Worm (Caenorhabditis elegans) whole organism, L2 larva: Measurements from ENCODE around the gene C14C11.2.

Experiments used
- C34F6.9 ChIP-seq: fragments of 150-350 bp; optimal IDR thresholded peaks from 2 replicates; lab custom pipeline; 2014; ENCODE audit warnings: missing biosample characterization, missing genetic modification characterization
- F13H6.1 ChIP-seq: sonication (generic microtip); optimal IDR thresholded peaks from 2 replicates; lab custom pipeline; 2016; ENCODE audit warnings: missing genetic modification characterization, missing compliant biosample characterization
- Y55F3AM.14 ChIP-seq: fragments of 200-800 bp; sonication (Bioruptor generic); optimal IDR thresholded peaks from 2 replicates; lab custom pipeline; 2018; ENCODE audit warnings: mild to moderate bottlenecking, missing genetic modification characterization, missing compliant biosample characterization
- alr-1 ChIP-seq: fragments of 150-350 bp; optimal IDR thresholded peaks from 2 replicates; lab custom pipeline; 2014; ENCODE audit warnings: missing biosample characterization, missing genetic modification characterization
- aly-2 ChIP-seq: fragments of 150-350 bp; optimal IDR thresholded peaks from 2 replicates; lab custom pipeline; 2014; ENCODE audit warnings: missing biosample characterization, missing genetic modification characterization
- ama-1 ChIP-seq: fragments of 150-350 bp; optimal IDR thresholded peaks from 2 replicates; lab custom pipeline; 2018; ENCODE audit warnings: inconsistent platforms
- blmp-1 ChIP-seq: sonication (generic microtip); optimal IDR thresholded peaks from 2 replicates; lab custom pipeline; 2017; ENCODE audit warnings: missing genetic modification characterization, mild to moderate bottlenecking, missing compliant biosample characterization, antibody characterized with exemption, moderate library complexity; ENCODE audit not compliant: insufficient read depth
- ceh-16 ChIP-seq: fragments of 150-350 bp; optimal IDR thresholded peaks from 2 replicates; lab custom pipeline; 2014; ENCODE audit warnings: missing biosample characterization, missing genetic modification characterization
- crh-2 ChIP-seq: sonication (generic microtip); optimal IDR thresholded peaks from 2 replicates; lab custom pipeline; 2017; ENCODE audit warnings: missing biosample characterization, missing genetic modification characterization
- dmd-4 ChIP-seq: sonication (generic microtip); optimal IDR thresholded peaks from 2 replicates; lab custom pipeline; 2017; ENCODE audit warnings: missing biosample characterization, missing genetic modification characterization
- egl-27 ChIP-seq: sonication (generic microtip); optimal IDR thresholded peaks from 3 replicates; lab custom pipeline; 2017; ENCODE audit warnings: missing biosample characterization, missing genetic modification reagents, missing genetic modification characterization
- elt-1 ChIP-seq: fragments of 150-350 bp; optimal IDR thresholded peaks from 2 replicates; lab custom pipeline; 2014; ENCODE audit warnings: missing biosample characterization, missing genetic modification characterization
- fos-1 ChIP-seq: fragments of 150-350 bp; optimal IDR thresholded peaks from 2 replicates; lab custom pipeline; 2014; ENCODE audit warnings: missing biosample characterization, missing genetic modification characterization
- gmeb-1 ChIP-seq: fragments of 150-350 bp; optimal IDR thresholded peaks from 2 replicates; lab custom pipeline; 2014; ENCODE audit warnings: missing biosample characterization, missing genetic modification characterization
- lin-11 ChIP-seq: fragments of 150-350 bp; sonication (generic microtip); optimal IDR thresholded peaks from 2 replicates; lab custom pipeline; 2014; ENCODE audit warnings: missing biosample characterization, missing genetic modification characterization, inconsistent platforms, mixed read lengths
- lin-13 ChIP-seq: fragments of 150-350 bp; optimal IDR thresholded peaks from 2 replicates; lab custom pipeline; 2014; ENCODE audit warnings: missing biosample characterization, missing genetic modification reagents, missing genetic modification characterization
- lin-39 ChIP-seq: fragments of 150-350 bp; optimal IDR thresholded peaks from 2 replicates; lab custom pipeline; 2014; ENCODE audit warnings: missing biosample characterization, missing genetic modification reagents, missing genetic modification characterization
- lsy-2 ChIP-seq, 2 experiments: fragments of 150-350 bp in 1 of 2; sonication (generic microtip) in 1 of 2; optimal IDR thresholded peaks; 2 replicates each; lab custom pipeline; 2014 to 2017; ENCODE audit warnings: missing biosample characterization in 2 of 2, missing genetic modification characterization in 2 of 2
- mab-5 ChIP-seq: fragments of 150-350 bp; optimal IDR thresholded peaks from 2 replicates; lab custom pipeline; 2014; ENCODE audit warnings: missing biosample characterization, missing genetic modification characterization
- mbf-1 ChIP-seq: sonication (generic microtip); optimal IDR thresholded peaks from 2 replicates; lab custom pipeline; 2017; ENCODE audit warnings: missing biosample characterization, missing genetic modification characterization
- mdl-1 ChIP-seq, 2 experiments: fragments of 150-350 bp in 1 of 2; sonication (generic microtip) in 1 of 2; optimal IDR thresholded peaks; 2 replicates each; lab custom pipeline; 2017; ENCODE audit warnings: missing biosample characterization in 2 of 2, missing genetic modification characterization in 2 of 2
- nhr-10 ChIP-seq: sonication (generic microtip); optimal IDR thresholded peaks from 2 replicates; lab custom pipeline; 2017; ENCODE audit warnings: missing biosample characterization, missing genetic modification characterization
- nhr-11 ChIP-seq: fragments of 150-350 bp; optimal IDR thresholded peaks from 2 replicates; lab custom pipeline; 2014; ENCODE audit warnings: missing biosample characterization, missing genetic modification characterization
- nhr-129 ChIP-seq: fragments of 150-350 bp; optimal IDR thresholded peaks from 2 replicates; lab custom pipeline; 2014; ENCODE audit warnings: missing biosample characterization, missing genetic modification characterization
- nhr-23 ChIP-seq: fragments of 150-350 bp; optimal IDR thresholded peaks from 2 replicates; lab custom pipeline; 2014; ENCODE audit warnings: missing biosample characterization, missing genetic modification reagents, missing genetic modification characterization
- nhr-237 ChIP-seq: fragments of 150-350 bp; optimal IDR thresholded peaks from 2 replicates; lab custom pipeline; 2014; ENCODE audit warnings: missing biosample characterization, missing genetic modification characterization
- nhr-25 ChIP-seq: fragments of 150-350 bp; sonication (generic microtip); optimal IDR thresholded peaks from 3 replicates; lab custom pipeline; 2014; ENCODE audit warnings: missing biosample characterization, missing genetic modification characterization
- nhr-77 ChIP-seq: fragments of 150-350 bp; optimal IDR thresholded peaks from 2 replicates; lab custom pipeline; 2014; ENCODE audit warnings: missing biosample characterization, missing genetic modification characterization
- sem-4 ChIP-seq: fragments of 150-350 bp; optimal IDR thresholded peaks from 2 replicates; lab custom pipeline; 2014; ENCODE audit warnings: missing biosample characterization, missing genetic modification reagents, missing genetic modification characterization
- skn-1 ChIP-seq: sonication (generic microtip); optimal IDR thresholded peaks from 2 replicates; lab custom pipeline; 2017; ENCODE audit warnings: missing biosample characterization, missing genetic modification characterization
- sma-3 ChIP-seq: sonication (generic microtip); optimal IDR thresholded peaks from 2 replicates; lab custom pipeline; 2016; ENCODE audit warnings: missing genetic modification reagents, missing genetic modification characterization, missing compliant biosample characterization
- sma-9 ChIP-seq, 2 experiments: fragments of 150-350 bp in 1 of 2; sonication (generic microtip) in 1 of 2; optimal IDR thresholded peaks; 2 replicates each; lab custom pipeline; 2014 to 2016; ENCODE audit warnings: missing genetic modification characterization in 2 of 2, mild to moderate bottlenecking in 1 of 2, missing biosample characterization in 1 of 2, missing compliant biosample characterization in 1 of 2, missing genetic modification reagents in 1 of 2, moderate library complexity in 1 of 2
- snpc-4 ChIP-seq: fragments of 150-350 bp; optimal IDR thresholded peaks from 2 replicates; lab custom pipeline; 2014; ENCODE audit warnings: missing biosample characterization, missing genetic modification characterization
- unc-39 ChIP-seq: fragments of 150-350 bp; optimal IDR thresholded peaks from 2 replicates; lab custom pipeline; 2014; ENCODE audit warnings: missing biosample characterization, missing genetic modification characterization
- unc-55 ChIP-seq: fragments of 150-350 bp; sonication (generic microtip); optimal IDR thresholded peaks from 3 replicates; lab custom pipeline; 2014; ENCODE audit warnings: missing biosample characterization, missing genetic modification reagents, missing genetic modification characterization
- unc-62 ChIP-seq: fragments of 150-350 bp; optimal IDR thresholded peaks from 2 replicates; lab custom pipeline; 2014; ENCODE audit warnings: missing biosample characterization, missing genetic modification reagents, missing genetic modification characterization
- ztf-1 ChIP-seq: fragments of 200-800 bp; sonication (Bioruptor generic); conservative IDR thresholded peaks from 2 replicates; pipeline ENCODE4 v1.3.6; 2022; ENCODE audit warnings: missing genetic modification characterization, missing compliant biosample characterization
- ztf-11 ChIP-seq: sonication (generic microtip); optimal IDR thresholded peaks from 2 replicates; lab custom pipeline; 2017; ENCODE audit warnings: missing biosample characterization, missing genetic modification characterization
- ztf-4 ChIP-seq: fragments of 150-350 bp; optimal IDR thresholded peaks from 2 replicates; lab custom pipeline; 2014; ENCODE audit warnings: missing biosample characterization, missing genetic modification characterization

C14C11.2 gene

ce11 chrV:5672270-5672669 is 11.3 kb downstream of the C14C11.2 start:
- TF ChIP-seq alr-1 (tag; lab: Kevin White, UChicago) (no peak), lin-39 (tag; lab: Kevin White, UChicago) (no peak), nhr-129 (tag; lab: Kevin White, UChicago) (no peak), unc-39 (tag; lab: Kevin White, UChicago) (no peak), egl-27 (tag; lab: Kevin White, UChicago) (no peak), nhr-11 (no peak), sem-4 (tag; lab: Kevin White, UChicago) (no peak), nhr-237 (tag; lab: Kevin White, UChicago) (no peak), Y55F3AM.14 (GFP tag; lab: Kevin White, UChicago) (no peak), nhr-23 (tag; lab: Kevin White, UChicago) (no peak), mab-5 (no peak), nhr-10 (no peak), nhr-25 (tag; lab: Kevin White, UChicago) (no peak), ztf-4 (no peak)

- TF ChIP-seq unc-55 (GFP tag; lab: Kevin White, UChicago) (no peak), lin-13 (GFP tag; lab: Kevin White, UChicago) (no peak), crh-2 (tag; lab: Kevin White, UChicago) (no peak)
Observed at ce11 chrV:5676011-5676410, 15.1 kb downstream of the C14C11.2 start, which contains the start of gene pqn-13. Gene pqn-13, minus strand, starts transcription at chrV:5676111.

DNA sequence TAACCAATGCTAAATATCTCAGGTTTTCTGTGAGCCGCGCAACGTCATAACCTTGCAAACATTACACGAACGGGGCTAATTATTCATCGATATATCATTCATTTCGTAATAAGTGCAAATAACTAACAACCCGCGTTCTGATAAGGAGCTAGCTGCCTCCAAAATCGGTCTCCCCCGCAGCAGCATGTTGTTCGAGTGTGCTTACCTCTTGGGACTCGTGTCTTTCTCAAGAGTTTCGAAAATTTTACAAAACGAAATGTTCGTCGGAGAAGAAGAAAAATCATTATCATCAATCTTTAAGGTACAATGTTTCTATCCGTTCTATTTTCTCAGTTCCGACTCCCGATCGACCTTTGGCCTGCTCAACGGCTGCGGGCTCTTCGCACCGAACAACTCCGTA is 17.0 kb downstream of the C14C11.2 start:
- TF ChIP-seq ama-1, result no peak
- TF ChIP-seq mdl-1 (tag; optimal IDR thresholded peaks at IDR 0.05; lab: Kevin White, UChicago), result no peak
- no peak for TF ChIP-seq nhr-11
- no peak for TF ChIP-seq nhr-23 (tag; lab: Kevin White, UChicago)
- TF ChIP-seq ztf-4, result no peak
- no peak for TF ChIP-seq ztf-11
- TF ChIP-seq nhr-237 (tag; lab: Kevin White, UChicago), result no peak
- no peak for TF ChIP-seq elt-1
- TF ChIP-seq ztf-1, result no peak
- no peak for TF ChIP-seq blmp-1 (tag; lab: Kevin White, UChicago)
- no peak for TF ChIP-seq skn-1 (tag; lab: Kevin White, UChicago)
- TF ChIP-seq snpc-4 (tag; lab: Kevin White, UChicago), result no peak
- no peak for TF ChIP-seq lin-11 (tag; lab: Kevin White, UChicago)
- TF ChIP-seq nhr-10, result no peak
- TF ChIP-seq nhr-25 (tag; lab: Kevin White, UChicago), result no peak
- TF ChIP-seq nhr-77 (tag; lab: Kevin White, UChicago), result no peak
- TF ChIP-seq aly-2, result no peak
- no peak for TF ChIP-seq unc-55 (GFP tag; lab: Kevin White, UChicago)
- no peak for TF ChIP-seq sem-4 (tag; lab: Kevin White, UChicago)

DNA sequence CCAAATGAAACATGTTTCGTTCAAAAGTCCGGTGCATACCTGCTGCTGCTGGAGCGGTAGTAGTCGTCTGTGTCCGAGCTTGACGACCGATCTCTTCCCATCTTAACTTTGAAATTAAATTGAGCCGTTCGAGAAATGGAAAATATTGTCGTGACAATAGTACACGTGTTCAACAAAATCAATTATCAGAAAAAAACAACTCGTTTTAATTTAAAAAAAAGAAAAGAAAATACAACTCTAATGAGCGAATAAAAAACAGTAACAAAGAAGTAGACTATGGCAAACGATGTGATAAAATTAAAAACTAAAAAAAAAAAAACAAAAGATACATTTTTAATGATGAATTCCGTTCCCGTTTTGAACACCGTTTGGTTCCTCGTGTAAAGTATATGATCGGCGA is 21.6 kb downstream of the C14C11.2 start, which contains the start of gene prp-39:
Gene prp-39 (minus strand): TSS at position 101 of the 400 bp plus-strand sequence.
- no peak for TF ChIP-seq mbf-1 (tag; lab: Kevin White, UChicago)
- TF ChIP-seq Y55F3AM.14 (GFP tag; lab: Kevin White, UChicago), result no peak
- TF ChIP-seq fos-1 (tag; lab: Kevin White, UChicago), result no peak
- TF ChIP-seq unc-39 (tag; lab: Kevin White, UChicago), result no peak
- TF ChIP-seq lsy-2 (tag; optimal IDR thresholded peaks at IDR 0.05; lab: Kevin White, UChicago), result no peak
- TF ChIP-seq F13H6.1, result no peak
- TF ChIP-seq dmd-4 (tag; lab: Kevin White, UChicago), result no peak
- TF ChIP-seq nhr-10, result no peak
- no peak for TF ChIP-seq sma-9 (GFP tag; optimal IDR thresholded peaks at IDR 0.05; lab: Kevin White, UChicago)
- no peak for TF ChIP-seq sma-9 (tag; optimal IDR thresholded peaks at IDR 0.05; lab: Kevin White, UChicago)
- TF ChIP-seq C34F6.9 (tag; lab: Kevin White, UChicago), result no peak
- TF ChIP-seq gmeb-1 (tag; lab: Kevin White, UChicago), result no peak
- TF ChIP-seq mdl-1 (tag; optimal IDR thresholded peaks at IDR 0.05; lab: Kevin White, UChicago), result no peak
- no peak for TF ChIP-seq sma-3 (GFP tag; lab: Kevin White, UChicago)
- no peak for TF ChIP-seq ceh-16 (tag; lab: Kevin White, UChicago)
- no peak for TF ChIP-seq blmp-1 (tag; lab: Kevin White, UChicago)
- TF ChIP-seq aly-2, result no peak
- TF ChIP-seq crh-2 (tag; lab: Kevin White, UChicago), result no peak
- no peak for TF ChIP-seq unc-62 (GFP tag; lab: Kevin White, UChicago)
- TF ChIP-seq elt-1, result no peak
